Fruit fly (Drosophila melanogaster) S2 (cell line): Measurements from ENCODE around the gene p38a.

Experiments
- CG8478 ChIP-seq: fragments of >200 bp; optimal IDR thresholded peaks from 2 replicates; lab custom pipeline; 2018
- CTCF ChIP-seq, 2 experiments: fragments of >200 bp; optimal IDR thresholded peaks; 2 replicates each; lab custom pipeline; 2018

DNA sequence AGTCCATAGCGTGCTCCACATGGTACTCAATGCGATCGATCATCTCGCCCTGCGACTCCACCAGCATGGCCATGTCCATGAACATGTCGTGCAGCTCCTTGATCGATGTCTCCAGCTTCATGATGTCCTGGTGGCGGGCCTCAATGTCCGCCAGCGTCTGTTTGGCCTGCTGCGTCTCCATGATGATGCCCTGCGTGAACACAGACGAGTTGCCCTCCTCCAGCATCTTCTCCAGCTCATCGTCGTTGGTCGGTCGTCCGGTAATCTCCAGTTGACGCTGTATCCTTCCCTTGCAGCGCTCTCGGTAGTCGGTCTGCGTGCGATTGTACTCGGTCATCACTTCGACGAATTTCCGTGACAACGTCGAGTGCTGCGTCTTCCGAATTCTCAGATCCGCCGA, 48.4 kb downstream of the p38a start:
- no peak for TF ChIP-seq CG8478
- TF ChIP-seq CTCF (optimal IDR thresholded peaks at IDR 0.05; lab: Kevin White, UChicago) = no peak
